Fruit fly (Drosophila melanogaster) whole organism, embryonic: ENCODE data around the gene CG14339.

ENCODE experiments used
- Adf1 ChIP-seq: fragments of 200-800 bp; sonication (Bioruptor generic); IDR thresholded peaks from 2 replicates; pipeline ENCODE4 v1.3.6; 2022; ENCODE audit warnings: missing biosample characterization, missing genetic modification characterization
- B-H1 ChIP-seq: fragments of 200-800 bp; sonication (Bioruptor generic); IDR thresholded peaks from 3 replicates; pipeline ENCODE4 v1.3.6; 2022; ENCODE audit warnings: missing biosample characterization, missing genetic modification characterization
- B-H2 ChIP-seq: fragments of 200-800 bp; sonication (Bioruptor generic); optimal IDR thresholded peaks from 2 replicates; lab custom pipeline; 2018; ENCODE audit warnings: missing biosample characterization, mild to moderate bottlenecking, missing genetic modification characterization
- CG10147 ChIP-seq: fragments of 200-800 bp; sonication (Bioruptor generic); optimal IDR thresholded peaks from 2 replicates; lab custom pipeline; 2019; ENCODE audit warnings: missing biosample characterization, mild to moderate bottlenecking, missing genetic modification characterization, moderate library complexity
- CG11504 ChIP-seq: fragments of 200-800 bp; sonication (Bioruptor generic); optimal IDR thresholded peaks from 3 replicates; lab custom pipeline; 2019; ENCODE audit warnings: missing biosample characterization, mild to moderate bottlenecking, missing genetic modification characterization, moderate library complexity
- CG14710 ChIP-seq: fragments of 200-800 bp; sonication (Bioruptor generic); optimal IDR thresholded peaks from 3 replicates; lab custom pipeline; 2019; ENCODE audit warnings: missing biosample characterization, mild to moderate bottlenecking, missing genetic modification characterization, moderate library complexity
- CG1529 ChIP-seq: fragments of 200-800 bp; sonication (Bioruptor generic); optimal IDR thresholded peaks from 3 replicates; lab custom pipeline; 2018; ENCODE audit warnings: missing biosample characterization, missing genetic modification characterization
- CG1603 ChIP-seq: fragments of 200-800 bp; sonication (Bioruptor generic); optimal IDR thresholded peaks from 2 replicates; lab custom pipeline; 2019; ENCODE audit warnings: missing biosample characterization, mild to moderate bottlenecking, missing genetic modification characterization, moderate library complexity
- CG18599 ChIP-seq: fragments of 200-800 bp; sonication (Bioruptor generic); optimal IDR thresholded peaks from 3 replicates; lab custom pipeline; 2017; ENCODE audit warnings: missing biosample characterization, missing genetic modification characterization, mild to moderate bottlenecking, moderate library complexity, missing genetic modification reagents
- CG31224 ChIP-seq: fragments of 200-800 bp; sonication (Bioruptor generic); IDR thresholded peaks from 2 replicates; pipeline ENCODE4 v1.3.6; 2022; ENCODE audit warnings: missing biosample characterization, missing genetic modification characterization
- CG3838 ChIP-seq: fragments of 200-800 bp; sonication (Bioruptor generic); optimal IDR thresholded peaks from 3 replicates; lab custom pipeline; 2016; ENCODE audit warnings: missing biosample characterization, missing genetic modification characterization
- CG4360 ChIP-seq: fragments of 200-800 bp; sonication (Bioruptor generic); IDR thresholded peaks from 2 replicates; pipeline ENCODE4 v1.3.6; 2022; ENCODE audit warnings: missing biosample characterization, missing genetic modification characterization
- CG4854 ChIP-seq: fragments of 200-800 bp; sonication (Bioruptor generic); optimal IDR thresholded peaks from 2 replicates; lab custom pipeline; 2016; ENCODE audit warnings: missing biosample characterization, missing genetic modification characterization, inconsistent platforms
- CG5180 ChIP-seq: fragments of 200-800 bp; sonication (Bioruptor generic); optimal IDR thresholded peaks from 3 replicates; lab custom pipeline; 2017; ENCODE audit warnings: missing biosample characterization, missing genetic modification characterization, mild to moderate bottlenecking, moderate library complexity, missing genetic modification reagents
- CG6175 ChIP-seq: fragments of 200-800 bp; sonication (Bioruptor generic); IDR thresholded peaks from 3 replicates; pipeline ENCODE4 v1.3.6; 2022; ENCODE audit warnings: missing biosample characterization, missing genetic modification characterization
- CG6272 ChIP-seq: fragments of 200-800 bp; sonication (Bioruptor generic); IDR thresholded peaks from 2 replicates; pipeline ENCODE4 v1.3.6; 2022; ENCODE audit warnings: missing biosample characterization, missing genetic modification characterization
- CG9437 ChIP-seq: fragments of 200-800 bp; sonication (Bioruptor generic); optimal IDR thresholded peaks from 2 replicates; lab custom pipeline; 2018; ENCODE audit warnings: missing biosample characterization, mild to moderate bottlenecking, missing genetic modification characterization
- CG9727 ChIP-seq: fragments of 200-800 bp; sonication (Bioruptor generic); optimal IDR thresholded peaks from 3 replicates; lab custom pipeline; 2017; ENCODE audit warnings: missing biosample characterization, mild to moderate bottlenecking, missing genetic modification characterization
- CG9876 ChIP-seq: fragments of 200-800 bp; sonication (Bioruptor generic); optimal IDR thresholded peaks from 2 replicates; lab custom pipeline; 2016; ENCODE audit warnings: missing biosample characterization, missing genetic modification characterization
- D19A ChIP-seq: fragments of 200-800 bp; optimal IDR thresholded peaks from 3 replicates; lab custom pipeline; 2019; ENCODE audit warnings: missing biosample characterization, mild to moderate bottlenecking, missing genetic modification characterization, moderate library complexity
- D19B ChIP-seq: fragments of 200-800 bp; sonication (Bioruptor generic); optimal IDR thresholded peaks from 2 replicates; lab custom pipeline; 2017; ENCODE audit warnings: missing biosample characterization, mild to moderate bottlenecking, missing genetic modification characterization
- Drgx ChIP-seq: fragments of 200-800 bp; sonication (Bioruptor generic); IDR thresholded peaks from 2 replicates; pipeline ENCODE4 v1.3.6; 2022; ENCODE audit warnings: missing biosample characterization, missing genetic modification characterization
- ERR ChIP-seq: fragments of 200-800 bp; sonication (Bioruptor generic); optimal IDR thresholded peaks from 2 replicates; lab custom pipeline; 2016; ENCODE audit warnings: missing biosample characterization, missing genetic modification characterization
- Hsf ChIP-seq: fragments of 200-800 bp; sonication (Bioruptor generic); optimal IDR thresholded peaks from 3 replicates; lab custom pipeline; 2016; ENCODE audit warnings: missing biosample characterization, missing genetic modification characterization
- MESR4 ChIP-seq: fragments of 200-800 bp; sonication (Bioruptor generic); optimal IDR thresholded peaks from 2 replicates; lab custom pipeline; 2018; ENCODE audit warnings: missing biosample characterization, mild to moderate bottlenecking, missing genetic modification characterization, moderate library complexity
- Med ChIP-seq: fragments of 200-800 bp; sonication (Bioruptor generic); peaks from one replicate; lab custom pipeline; 2016; ENCODE audit warnings: missing biosample characterization, missing genetic modification characterization, mild to moderate bottlenecking, inconsistent platforms, moderate library complexity
- Oaz ChIP-seq: fragments of 200-800 bp; sonication (Bioruptor generic); IDR thresholded peaks from 2 replicates; pipeline ENCODE4 v1.3.6; 2022; ENCODE audit warnings: missing biosample characterization, missing genetic modification characterization
- Pdp1 ChIP-seq, 2 experiments: fragments of 200-800 bp; sonication (Bioruptor generic); optimal IDR thresholded peaks; 3 replicates each; lab custom pipeline; 2016; ENCODE audit warnings: missing biosample characterization in 2 of 2, missing genetic modification characterization in 2 of 2, mild to moderate bottlenecking in 1 of 2, moderate library complexity in 1 of 2
- Poxn ChIP-seq: fragments of 200-800 bp; sonication (Bioruptor generic); IDR thresholded peaks from 2 replicates; pipeline ENCODE4 v1.3.6; 2022; ENCODE audit warnings: missing biosample characterization, missing genetic modification characterization
- Tbp ChIP-seq: fragments of >200 bp; optimal IDR thresholded peaks from 2 replicates; lab custom pipeline; 2018; ENCODE audit warnings: missing biosample characterization, missing genetic modification characterization
- amos ChIP-seq: fragments of 200-800 bp; sonication (Bioruptor generic); IDR thresholded peaks from 2 replicates; pipeline ENCODE4 v1.3.6; 2022; ENCODE audit warnings: missing biosample characterization, missing genetic modification characterization; ENCODE audit not compliant: partially characterized antibody
- corto ChIP-seq: fragments of 200-800 bp; sonication (Bioruptor generic); optimal IDR thresholded peaks from 2 replicates; lab custom pipeline; 2016; ENCODE audit warnings: missing biosample characterization, mild to moderate bottlenecking, missing genetic modification characterization, moderate library complexity
- dm ChIP-seq: fragments of 200-800 bp; sonication (Bioruptor generic); optimal IDR thresholded peaks from 3 replicates; lab custom pipeline; 2016; ENCODE audit warnings: missing biosample characterization, missing genetic modification characterization
- dpn ChIP-seq, 2 experiments: fragments of 200-800 bp; sonication (Bioruptor generic); optimal IDR thresholded peaks; 3 replicates each; lab custom pipeline; 2016; ENCODE audit warnings: missing biosample characterization in 2 of 2, missing genetic modification characterization in 2 of 2
- emc ChIP-seq: fragments of 200-800 bp; sonication (Bioruptor generic); optimal IDR thresholded peaks from 2 replicates; lab custom pipeline; 2016; ENCODE audit warnings: missing biosample characterization, missing genetic modification characterization
- fd64A ChIP-seq: fragments of 200-800 bp; sonication (Bioruptor generic); optimal IDR thresholded peaks from 3 replicates; lab custom pipeline; 2018; ENCODE audit warnings: missing biosample characterization, mild to moderate bottlenecking, missing genetic modification characterization
- gcm ChIP-seq: fragments of 200-800 bp; sonication (Bioruptor generic); optimal IDR thresholded peaks from 2 replicates; lab custom pipeline; 2019; ENCODE audit warnings: missing biosample characterization, mild to moderate bottlenecking, missing genetic modification characterization, moderate library complexity
- hth ChIP-seq: fragments of >200 bp; optimal IDR thresholded peaks from 2 replicates; lab custom pipeline; 2017; ENCODE audit warnings: inconsistent platforms
- lab ChIP-seq: fragments of 200-800 bp; sonication (Bioruptor generic); optimal IDR thresholded peaks from 3 replicates; lab custom pipeline; 2017; ENCODE audit warnings: missing biosample characterization, missing genetic modification characterization, mild to moderate bottlenecking, moderate library complexity, missing genetic modification reagents
- lov ChIP-seq, 2 experiments: fragments of 200-800 bp in 1 of 2; fragments of >200 bp in 1 of 2; sonication (Bioruptor generic) in 1 of 2; IDR thresholded peaks in 1 of 2; optimal IDR thresholded peaks in 1 of 2; 2 replicates in 1 of 2; 3 replicates in 1 of 2; pipeline versions ENCODE4 v1.3.6 to Lab custom; 2017 to 2022; ENCODE audit warnings: missing biosample characterization in 1 of 2, missing genetic modification characterization in 1 of 2
- pnt ChIP-seq: fragments of 200-800 bp; sonication (Bioruptor generic); optimal IDR thresholded peaks from 3 replicates; lab custom pipeline; 2016; ENCODE audit warnings: missing biosample characterization, missing genetic modification characterization
- row ChIP-seq: fragments of 200-800 bp; sonication (Bioruptor generic); IDR thresholded peaks from 3 replicates; pipeline ENCODE4 v1.3.6; 2022; ENCODE audit warnings: missing biosample characterization, missing genetic modification characterization
- sens ChIP-seq: fragments of 200-800 bp; sonication (Bioruptor generic); peaks from one replicate; lab custom pipeline; 2016; ENCODE audit warnings: missing biosample characterization, missing genetic modification characterization
- slou ChIP-seq: fragments of 200-800 bp; sonication (Bioruptor generic); optimal IDR thresholded peaks from 3 replicates; lab custom pipeline; 2016; ENCODE audit warnings: missing biosample characterization, missing genetic modification characterization
- ssp ChIP-seq: fragments of 200-800 bp; sonication (Bioruptor generic); IDR thresholded peaks from 2 replicates; pipeline ENCODE4 v1.3.6; 2022; ENCODE audit warnings: missing biosample characterization, missing genetic modification characterization
- stwl ChIP-seq: fragments of 200-800 bp; sonication (Bioruptor generic); optimal IDR thresholded peaks from 3 replicates; lab custom pipeline; 2018; ENCODE audit warnings: missing biosample characterization, mild to moderate bottlenecking, missing genetic modification characterization, moderate library complexity
- yki ChIP-seq: fragments of >200 bp; optimal IDR thresholded peaks from 3 replicates; lab custom pipeline; 2018

CG14339 gene

dm6 chr2L:1072184-1072583 is 36.2 kb upstream of the CG14339 start (continued):
- TF ChIP-seq B-H1 (GFP tag; lab: Robert Waterston, UW) (peak; percentile 80; the same call in 1 of the 3 replicates), CG9727 (GFP tag; lab: Kevin White, UChicago) (peak; percentile 95), CG10147 (GFP tag; lab: Kevin White, UChicago) (peak; percentile 57), CG31224 (GFP tag; lab: Robert Waterston, UW) (peak; percentile 78), CG6175 (GFP tag; lab: Robert Waterston, UW) (peak; percentile 70), lov (optimal IDR thresholded peaks at IDR 0.05; lab: Kevin White, UChicago) (no peak), lov (GFP tag; IDR thresholded peaks at IDR 0.05; lab: Robert Waterston, UW) (peak; percentile 94), D19A (tag; lab: Kevin White, UChicago) (peak; percentile 73), MESR4 (peak; percentile 63), yki (lab: Kevin White, UChicago) (no peak), slou (GFP tag; lab: Kevin White, UChicago) (peak; percentile 91), amos (GFP tag; lab: Robert Waterston, UW) (no peak), ERR (peak; percentile 91), CG4360 (GFP tag; lab: Robert Waterston, UW) (peak; percentile 80), CG1529 (GFP tag; lab: Kevin White, UChicago) (peak; percentile 97), pnt (GFP tag; lab: Kevin White, UChicago) (peak; percentile 87), Poxn (GFP tag; lab: Robert Waterston, UW) (0 out of 2 replicates have a peak, but pooled peaks have one; percentile 46), CG14710 (tag; lab: Kevin White, UChicago) (peak; percentile 91), hth (lab: Kevin White, UChicago) (no peak), dm (GFP tag; lab: Kevin White, UChicago) (peak; percentile 82), CG6272 (no peak), CG9437 (GFP tag; lab: Kevin White, UChicago) (peak; percentile 49), Adf1 (GFP tag; lab: Robert Waterston, UW) (peak; percentile 67), gcm (GFP tag; lab: Kevin White, UChicago) (peak; percentile 94), emc (peak; percentile 82), CG4854 (GFP tag; lab: Kevin White, UChicago) (peak; percentile 95), B-H2 (GFP tag; lab: Kevin White, UChicago) (peak; percentile 88), dpn (GFP tag; optimal IDR thresholded peaks at IDR 0.05; lab: Kevin White, UChicago) (peak; percentile 81 to 93), Hsf (GFP tag; lab: Kevin White, UChicago) (peak; percentile 81)

DNA sequence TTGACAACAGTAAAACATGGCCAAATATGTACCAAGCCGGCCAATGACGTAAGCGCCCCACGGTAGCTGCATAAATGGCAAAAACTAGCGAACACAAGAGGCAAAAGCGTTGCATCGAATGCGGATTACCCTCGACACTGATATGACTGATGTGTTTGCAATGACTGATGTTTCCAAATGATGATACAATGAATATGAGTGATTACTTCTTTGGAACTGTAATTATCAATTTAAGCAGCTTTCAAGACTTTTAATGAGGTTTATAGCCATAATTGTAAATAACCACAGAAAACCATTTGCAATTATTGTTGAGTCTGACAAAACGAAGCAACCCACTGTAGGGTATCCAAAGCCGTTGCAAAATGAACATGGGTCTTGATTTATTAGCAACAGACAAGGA is 34.8 kb upstream of the CG14339 start:
- TF ChIP-seq ssp (0 out of 2 replicates have a peak, but pooled peaks have one; percentile 5), CG1603 (tag; lab: Kevin White, UChicago) (no peak), Med (GFP tag; lab: Kevin White, UChicago) (peak; percentile 65), CG3838 (GFP tag; lab: Kevin White, UChicago) (no peak), corto (GFP tag; lab: Kevin White, UChicago) (no peak), row (GFP tag; lab: Robert Waterston, UW) (peak; percentile 28; the same call in 1 of the 3 replicates), D19B (GFP tag; lab: Kevin White, UChicago) (peak; percentile 43), lab (GFP tag; lab: Kevin White, UChicago) (peak; percentile 54), fd64A (no peak), CG18599 (GFP tag; lab: Kevin White, UChicago) (no peak), Drgx (GFP tag; lab: Robert Waterston, UW) (peak; percentile 47; the same call in 1 of the 2 replicates), stwl (tag; lab: Kevin White, UChicago) (no peak), CG11504 (peak; percentile 4), Tbp (no peak), Pdp1 (GFP tag; optimal IDR thresholded peaks at IDR 0.05; lab: Kevin White, UChicago) (peak in 1 of 2 experiments; percentile 10), Oaz (no peak), CG9876 (no peak), Hsf (GFP tag; lab: Kevin White, UChicago) (no peak), sens (GFP tag; lab: Kevin White, UChicago) (peak; percentile 75), lov (optimal IDR thresholded peaks at IDR 0.05; lab: Kevin White, UChicago) (no peak), lov (GFP tag; IDR thresholded peaks at IDR 0.05; lab: Robert Waterston, UW) (0 out of 3 replicates have a peak, but pooled peaks have one; percentile 11), CG5180 (GFP tag; lab: Kevin White, UChicago) (no peak)
